Fruit fly (Drosophila melanogaster): ENCODE results near the gene CG14868.

The CG14868 gene

dm6 chr3R:15382851-15383250 is 13.1 kb upstream of the CG14868 start, which contains the start of gene h-cup:
Gene h-cup, minus strand, starts transcription at chr3R:15382951.
- no peak for TF ChIP-seq CTCF (optimal IDR thresholded peaks at IDR 0.05)

dm6 chr3R:15379071-15379470 is 9.3 kb upstream of the CG14868 start:
- TF ChIP-seq CG8478 (optimal IDR thresholded peaks at IDR 0.05) (no peak), CTCF (optimal IDR thresholded peaks at IDR 0.05) (peak in 1 of 2 experiments; percentile 6)

- TF ChIP-seq CG8478 (optimal IDR thresholded peaks at IDR 0.05) (no peak), CTCF (optimal IDR thresholded peaks at IDR 0.05) (no peak)
Observed at dm6 chr3R:15375470-15375869, 5.7 kb upstream of the CG14868 start.

DNA sequence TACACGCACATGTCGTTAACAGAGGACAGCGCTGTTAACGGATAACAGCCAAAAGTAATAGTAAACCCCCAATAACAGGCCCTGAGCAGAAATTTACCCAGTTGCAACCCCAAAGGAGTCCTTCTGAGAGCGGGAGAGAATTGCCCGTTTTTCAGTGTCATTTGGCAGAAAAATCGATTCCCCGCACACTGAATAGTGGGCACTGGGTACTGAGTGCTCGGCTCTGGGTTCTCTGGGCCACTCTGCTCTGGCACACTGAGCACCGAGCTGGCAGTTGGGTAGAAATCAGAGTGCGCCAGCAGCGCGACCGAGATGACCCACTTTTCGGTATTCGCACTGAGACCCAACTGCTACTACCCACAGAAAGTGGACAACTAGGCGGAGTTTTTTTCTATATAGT is 4.7 kb upstream of the CG14868 start, which contains the start of gene Rbp:
TSS of gene Rbp (plus strand) at position 239 of the 400 bp plus-strand sequence.
- TF ChIP-seq CTCF (optimal IDR thresholded peaks at IDR 0.05) (no peak), CG8478 (optimal IDR thresholded peaks at IDR 0.05) (no peak)

DNA sequence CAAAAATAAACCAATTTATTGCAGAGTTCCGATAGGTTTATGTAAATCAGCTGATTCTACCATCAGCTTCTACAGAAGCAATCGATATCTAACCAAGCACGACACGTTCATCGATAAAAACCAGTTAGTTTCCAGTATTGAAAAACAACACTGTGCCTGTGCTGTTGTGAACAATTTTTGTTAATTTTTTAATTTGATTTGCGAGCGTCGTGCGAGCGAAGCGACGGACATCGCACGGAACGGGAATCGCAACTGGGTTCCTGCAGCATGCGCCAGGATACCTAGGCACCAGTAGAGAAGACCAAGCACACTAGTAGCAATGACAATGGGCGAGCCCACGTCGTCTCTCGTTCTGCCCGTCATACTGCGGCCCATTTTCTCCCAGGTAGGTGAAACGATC is 2.1 kb upstream of the CG14868 start, which contains the start of the genes Ccm3 and CG6136:
TSS of gene Ccm3 (plus strand) at position 125 of the 400 bp plus-strand sequence.
TSS of gene CG6136 (minus strand) at position 380 of the 400 bp plus-strand sequence.
- TF ChIP-seq CG8478 (optimal IDR thresholded peaks at IDR 0.05) (no peak), CTCF (optimal IDR thresholded peaks at IDR 0.05) (peak in 1 of 2 experiments; percentile 2)

DNA sequence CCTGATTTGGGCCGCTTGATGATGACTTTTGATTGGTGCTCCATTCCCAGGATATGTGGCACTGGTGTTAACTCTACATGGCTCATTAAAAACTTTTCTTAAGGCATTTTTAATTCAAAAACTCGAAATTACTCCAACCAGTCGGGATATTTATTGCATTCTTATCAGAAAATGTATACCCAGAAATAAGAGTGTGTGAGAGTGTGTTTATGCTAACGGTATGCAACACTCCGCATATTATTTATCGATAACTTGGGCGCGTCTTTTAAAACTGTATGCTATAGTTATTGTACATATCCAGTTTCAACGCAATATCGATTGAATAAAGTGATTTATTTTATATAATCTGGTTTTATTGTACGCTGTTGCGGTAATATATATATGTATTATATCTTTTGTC is 2.3 kb downstream of the CG14868 start, which contains the start of gene CG34404:
TSS of gene CG34404 (minus strand) at position 189 of the 400 bp plus-strand sequence.
- no peak for TF ChIP-seq CTCF (optimal IDR thresholded peaks at IDR 0.05)
- TF ChIP-seq CG8478 (optimal IDR thresholded peaks at IDR 0.05): no peak

- TF ChIP-seq CTCF (optimal IDR thresholded peaks at IDR 0.05) (no peak), CG8478 (optimal IDR thresholded peaks at IDR 0.05) (no peak)
Observed at dm6 chr3R:15366839-15367238, 2.9 kb downstream of the CG14868 start.

- no peak for TF ChIP-seq CG8478 (optimal IDR thresholded peaks at IDR 0.05)
- no peak for TF ChIP-seq CTCF (optimal IDR thresholded peaks at IDR 0.05)
Observed at dm6 chr3R:15363608-15364007, 6.1 kb downstream of the CG14868 start, which contains the start of gene CG6171. Gene CG6171, minus strand, starts transcription at chr3R:15363857.

- TF ChIP-seq CG8478 (optimal IDR thresholded peaks at IDR 0.05) (no peak), CTCF (optimal IDR thresholded peaks at IDR 0.05) (no peak)
Observed at dm6 chr3R:15361490-15361889, 8.3 kb downstream of the CG14868 start, which contains the start of the genes Cog2 and Trax. Gene Cog2, minus strand, starts transcription at chr3R:15361657. Gene Trax, plus strand, starts transcription at chr3R:15361692.

DNA sequence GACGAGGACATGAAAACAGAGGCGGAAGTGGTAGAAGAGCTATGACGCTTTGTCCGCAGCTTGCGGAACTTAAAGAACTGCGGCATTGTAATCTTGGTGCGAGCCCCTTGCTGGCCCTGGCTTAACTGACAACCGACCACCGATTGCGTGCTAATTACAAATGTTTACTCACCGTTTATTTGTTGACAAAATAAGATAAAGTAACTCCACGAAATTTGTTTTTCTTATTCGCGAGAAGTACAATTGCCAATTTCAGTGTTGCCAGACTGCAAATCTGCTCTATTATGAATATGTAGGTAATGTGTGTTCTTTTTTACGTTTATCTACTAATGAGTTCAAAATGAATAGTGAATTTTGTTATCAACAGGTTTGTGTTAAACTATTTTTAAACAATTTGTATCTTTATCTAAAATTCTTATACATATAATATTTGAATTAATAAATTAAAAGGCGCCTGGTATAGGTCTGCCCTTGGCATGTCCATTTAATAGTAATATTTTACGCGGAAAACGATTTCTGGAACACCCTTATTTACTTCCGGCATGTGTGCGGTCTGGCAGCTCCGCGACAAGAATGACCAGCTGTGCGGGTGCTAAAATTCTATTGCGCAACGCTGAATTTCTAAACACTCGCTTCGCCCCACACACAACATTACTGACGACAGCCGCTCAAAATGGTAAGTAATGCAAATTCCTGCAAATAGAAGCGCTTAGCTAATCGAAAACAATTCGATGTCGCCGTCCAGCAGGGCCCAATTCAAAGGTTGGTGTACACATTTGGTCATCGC is 12.9 kb downstream of the CG14868 start, which contains the start of the genes Atg4b and Hibch:
TSS of gene Atg4b (minus strand) at position 280 of the 787 bp plus-strand sequence.
TSS of gene Hibch (plus strand) at position 585 of the 787 bp plus-strand sequence.
- TF ChIP-seq CTCF (optimal IDR thresholded peaks at IDR 0.05): no peak
- TF ChIP-seq CG8478 (optimal IDR thresholded peaks at IDR 0.05): no peak

DNA sequence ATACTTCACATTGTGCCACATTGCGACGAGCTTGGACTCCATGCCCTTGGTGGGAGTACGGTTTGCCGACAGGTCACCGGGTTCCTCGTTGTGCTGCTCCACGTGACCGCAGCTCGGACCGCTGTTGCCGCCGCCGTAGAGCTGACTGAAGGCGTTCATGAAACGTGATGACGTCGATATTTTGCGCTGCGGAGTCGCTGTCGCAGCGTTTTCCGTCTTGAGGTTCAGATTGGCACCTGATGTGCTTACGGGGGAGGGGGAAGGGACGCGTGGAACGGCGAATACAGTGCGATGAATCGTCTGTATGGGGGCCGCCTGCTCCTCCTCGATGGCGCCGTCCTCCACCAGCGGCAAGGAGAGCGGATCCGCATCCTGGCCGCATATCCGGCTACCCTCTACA is 13.6 kb downstream of the CG14868 start:
- TF ChIP-seq CTCF (optimal IDR thresholded peaks at IDR 0.05): no peak
- TF ChIP-seq CG8478 (optimal IDR thresholded peaks at IDR 0.05): no peak

DNA sequence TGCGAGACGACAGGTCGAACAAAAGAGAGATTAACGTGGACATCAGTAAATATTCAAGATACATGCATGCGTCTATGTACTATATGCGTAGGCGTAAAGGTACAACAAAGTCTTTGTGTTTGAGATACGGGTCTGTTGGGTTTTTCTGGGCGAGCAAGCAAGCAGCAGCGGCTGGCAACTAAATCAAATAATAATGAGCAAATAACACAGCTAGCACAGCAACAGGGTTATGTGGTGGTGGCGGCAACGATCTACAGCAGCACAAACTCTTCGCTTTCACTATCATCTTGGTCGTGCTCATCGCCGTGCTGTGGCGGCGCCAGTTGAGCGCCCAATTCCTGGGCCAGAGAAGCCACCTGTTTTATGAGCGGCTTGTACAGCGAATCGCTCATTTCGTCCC is 15.7 kb downstream of the CG14868 start:
- no peak for TF ChIP-seq CG8478 (optimal IDR thresholded peaks at IDR 0.05)
- TF ChIP-seq CTCF (optimal IDR thresholded peaks at IDR 0.05): no peak

- TF ChIP-seq CTCF (optimal IDR thresholded peaks at IDR 0.05) (no peak), CG8478 (optimal IDR thresholded peaks at IDR 0.05) (no peak)
Observed at dm6 chr3R:15350993-15351426, 18.7 kb downstream of the CG14868 start, which contains the start of the genes Trs33 and Tmtc4. Gene Trs33, minus strand, starts transcription at chr3R:15350995. Gene Tmtc4, plus strand, starts transcription at chr3R:15351225.

DNA sequence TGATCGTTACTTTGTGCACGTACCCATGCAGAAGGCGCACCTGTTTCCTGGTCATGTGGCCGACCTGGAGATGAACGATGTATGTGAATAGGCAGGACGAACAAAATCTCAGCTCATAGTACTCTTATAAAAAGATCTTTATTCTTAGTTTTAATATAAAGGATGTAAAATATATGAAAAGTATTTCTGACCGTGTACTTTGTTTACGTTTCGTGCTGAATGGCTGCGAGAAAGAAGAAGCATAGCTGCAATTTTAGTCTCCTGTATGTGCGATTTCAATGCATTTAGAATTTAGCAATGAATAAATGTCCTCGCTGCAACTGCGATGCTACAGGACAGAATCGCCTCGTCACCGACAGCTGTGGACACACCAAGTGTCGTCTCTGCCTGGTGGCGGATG is 21.9 kb downstream of the CG14868 start, which contains the start of the genes CG42726 and CG42727:
TSS of gene CG42726 (plus strand) at position 227 of the 400 bp plus-strand sequence.
TSS of gene CG42727 (plus strand) at position 227 of the 400 bp plus-strand sequence.
- TF ChIP-seq CTCF (optimal IDR thresholded peaks at IDR 0.05) (no peak), CG8478 (optimal IDR thresholded peaks at IDR 0.05) (no peak)

dm6 chr3R:15346018-15346383 is 23.7 kb downstream of the CG14868 start, which contains the start of the genes Surf4 and CG31301:
Gene Surf4, minus strand, starts transcription at chr3R:15346176.
Gene CG31301, plus strand, starts transcription at chr3R:15346205.
- TF ChIP-seq CG8478 (optimal IDR thresholded peaks at IDR 0.05) (no peak), CTCF (optimal IDR thresholded peaks at IDR 0.05) (no peak)

All from S2 (cell line).